Fruit fly (Drosophila melanogaster) whole organism, prepupa: ENCODE data around the gene CG17029.

ENCODE experiments used
- Blimp-1 ChIP-seq: fragments of 200-800 bp; sonication (Bioruptor generic); optimal IDR thresholded peaks from 3 replicates; lab custom pipeline; 2017; ENCODE audit warnings: missing biosample characterization, missing genetic modification characterization, mild to moderate bottlenecking, moderate library complexity, missing genetic modification reagents
- CG11294 ChIP-seq: fragments of 200-800 bp; sonication (Bioruptor generic); IDR thresholded peaks from 2 replicates; pipeline ENCODE4 v1.3.6; 2022; ENCODE audit warnings: missing biosample characterization, missing genetic modification characterization

DNA sequence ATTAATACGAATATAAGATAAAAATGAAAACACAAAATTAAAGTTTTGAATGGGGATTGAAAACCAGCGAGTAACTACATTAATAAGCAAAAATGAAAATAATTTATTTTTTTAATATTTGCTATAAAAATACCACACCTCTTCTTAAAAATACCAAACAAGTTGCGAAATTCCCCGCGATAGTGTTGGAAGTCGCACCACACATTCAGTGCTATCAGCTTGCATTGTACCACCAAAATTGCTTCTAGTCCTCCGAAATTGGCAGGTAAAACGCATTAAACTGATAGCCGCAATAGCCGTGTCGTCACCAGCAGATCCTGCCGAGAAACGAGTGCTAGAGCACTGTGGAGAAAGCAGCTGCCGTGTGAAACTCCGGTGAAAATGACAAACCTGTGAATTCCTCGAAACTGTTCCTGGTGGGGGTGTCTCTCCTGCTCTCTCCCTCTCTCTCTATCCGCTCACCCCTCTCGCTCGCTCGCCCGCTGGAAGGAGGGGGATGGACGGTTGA, 11.4 kb downstream of the CG17029 start, which contains the start of gene Hip14:
- TF ChIP-seq Blimp-1 (no peak), CG11294 (GFP tag; lab: Robert Waterston, UW) (no peak)
